Fruit fly (Drosophila melanogaster) whole organism, prepupa: ENCODE data around the gene psd.

Experiments
- Blimp-1 ChIP-seq: fragments of 200-800 bp; sonication (Bioruptor generic); optimal IDR thresholded peaks from 3 replicates; lab custom pipeline; 2017; ENCODE audit warnings: missing biosample characterization, missing genetic modification characterization, mild to moderate bottlenecking, moderate library complexity, missing genetic modification reagents
- CG10669 ChIP-seq: fragments of 200-800 bp; sonication (Bioruptor generic); optimal IDR thresholded peaks from 3 replicates; lab custom pipeline; 2018; ENCODE audit warnings: missing biosample characterization, mild to moderate bottlenecking, missing genetic modification characterization, moderate library complexity
- CG11902 ChIP-seq: fragments of 200-800 bp; sonication (Bioruptor generic); optimal IDR thresholded peaks from 3 replicates; lab custom pipeline; 2016; ENCODE audit warnings: missing biosample characterization, missing genetic modification characterization
- CG15336 ChIP-seq: fragments of 200-800 bp; sonication (Bioruptor generic); IDR thresholded peaks from 2 replicates; pipeline ENCODE4 v1.3.6; 2022; ENCODE audit warnings: missing biosample characterization, missing genetic modification characterization
- CG1621 ChIP-seq: fragments of 200-800 bp; sonication (Bioruptor generic); optimal IDR thresholded peaks from 3 replicates; lab custom pipeline; 2018; ENCODE audit warnings: missing biosample characterization, mild to moderate bottlenecking, missing genetic modification characterization
- CG16779 ChIP-seq: fragments of 200-800 bp; sonication (Bioruptor generic); optimal IDR thresholded peaks from 3 replicates; lab custom pipeline; 2017; ENCODE audit warnings: missing biosample characterization, mild to moderate bottlenecking, missing genetic modification characterization
- CG31627 ChIP-seq: fragments of 200-800 bp; sonication (Bioruptor generic); optimal IDR thresholded peaks from 3 replicates; lab custom pipeline; 2016; ENCODE audit warnings: missing biosample characterization, missing genetic modification characterization
- CG32006 ChIP-seq: fragments of 200-800 bp; sonication (Bioruptor generic); optimal IDR thresholded peaks from 3 replicates; lab custom pipeline; 2017; ENCODE audit warnings: missing biosample characterization, mild to moderate bottlenecking, missing genetic modification characterization
- CG34406 ChIP-seq: fragments of 200-800 bp; sonication (Bioruptor generic); optimal IDR thresholded peaks from 3 replicates; lab custom pipeline; 2016; ENCODE audit warnings: missing biosample characterization, missing genetic modification characterization
- CG3919 ChIP-seq: fragments of 200-800 bp; sonication (Bioruptor generic); optimal IDR thresholded peaks from 3 replicates; lab custom pipeline; 2016; ENCODE audit warnings: missing biosample characterization, missing genetic modification characterization
- CG6163 ChIP-seq: fragments of 200-800 bp; sonication (Bioruptor generic); IDR thresholded peaks from 3 replicates; pipeline ENCODE4 v1.3.6; 2022; ENCODE audit warnings: missing biosample characterization, missing genetic modification characterization
- CG6276 ChIP-seq: fragments of 200-800 bp; sonication (Bioruptor generic); optimal IDR thresholded peaks from 2 replicates; lab custom pipeline; 2017; ENCODE audit warnings: missing biosample characterization, mild to moderate bottlenecking, missing genetic modification characterization
- CG6808 ChIP-seq: fragments of 200-800 bp; sonication (Bioruptor generic); optimal IDR thresholded peaks from 3 replicates; lab custom pipeline; 2017; ENCODE audit warnings: missing biosample characterization, missing genetic modification characterization, mild to moderate bottlenecking, moderate library complexity, missing genetic modification reagents
- CG7368 ChIP-seq: fragments of 200-800 bp; sonication (Bioruptor generic); optimal IDR thresholded peaks from 3 replicates; lab custom pipeline; 2016; ENCODE audit warnings: missing biosample characterization, missing genetic modification characterization
- CG8119 ChIP-seq: fragments of 200-800 bp; sonication (Bioruptor generic); IDR thresholded peaks from 3 replicates; pipeline ENCODE4 v1.3.6; 2022; ENCODE audit warnings: missing biosample characterization, missing genetic modification characterization
- CG8319 ChIP-seq: fragments of 200-800 bp; sonication (Bioruptor generic); optimal IDR thresholded peaks from 3 replicates; lab custom pipeline; 2016; ENCODE audit warnings: missing biosample characterization, missing genetic modification characterization
- CG8632 ChIP-seq: fragments of 200-800 bp; sonication (Bioruptor generic); optimal IDR thresholded peaks from 3 replicates; lab custom pipeline; 2016; ENCODE audit warnings: missing biosample characterization, missing genetic modification characterization
- Eip75B ChIP-seq: fragments of 200-800 bp; sonication (Bioruptor generic); optimal IDR thresholded peaks from 3 replicates; lab custom pipeline; 2016; ENCODE audit warnings: missing biosample characterization, missing genetic modification characterization
- Eip78C ChIP-seq: fragments of 200-800 bp; sonication (Bioruptor generic); peaks from one replicate; lab custom pipeline; 2016; ENCODE audit warnings: missing biosample characterization, missing genetic modification characterization
- Eip93F ChIP-seq: fragments of 200-800 bp; sonication (Bioruptor generic); optimal IDR thresholded peaks from 2 replicates; lab custom pipeline; 2016; ENCODE audit warnings: missing biosample characterization, mild to moderate bottlenecking, missing genetic modification characterization
- Ets96B ChIP-seq: fragments of 200-800 bp; optimal IDR thresholded peaks from 2 replicates; lab custom pipeline; 2019; ENCODE audit warnings: missing biosample characterization, mild to moderate bottlenecking, missing genetic modification characterization, moderate library complexity
- Gug ChIP-seq: fragments of 200-800 bp; sonication (Bioruptor generic); IDR thresholded peaks from 2 replicates; pipeline ENCODE4 v1.3.6; 2022; ENCODE audit warnings: missing biosample characterization, missing genetic modification characterization
- Hr39 ChIP-seq: fragments of 200-800 bp; sonication (Bioruptor generic); optimal IDR thresholded peaks from 2 replicates; lab custom pipeline; 2016; ENCODE audit warnings: missing biosample characterization, missing genetic modification characterization
- Hr4 ChIP-seq: fragments of 200-800 bp; sonication (Bioruptor generic); optimal IDR thresholded peaks from 3 replicates; lab custom pipeline; 2016; ENCODE audit warnings: missing biosample characterization, missing genetic modification characterization
- Met ChIP-seq: fragments of 200-800 bp; sonication (Bioruptor generic); optimal IDR thresholded peaks from 3 replicates; lab custom pipeline; 2016; ENCODE audit warnings: missing biosample characterization, missing genetic modification characterization
- OdsH ChIP-seq: fragments of 200-800 bp; sonication (Bioruptor generic); optimal IDR thresholded peaks from 3 replicates; lab custom pipeline; 2016; ENCODE audit warnings: missing biosample characterization, missing genetic modification characterization
- Smox ChIP-seq: fragments of 200-800 bp; sonication (Bioruptor generic); optimal IDR thresholded peaks from 3 replicates; lab custom pipeline; 2016; ENCODE audit warnings: missing biosample characterization, missing genetic modification characterization
- Sox102F ChIP-seq: fragments of 200-800 bp; sonication (Bioruptor generic); optimal IDR thresholded peaks from 2 replicates; lab custom pipeline; 2016; ENCODE audit warnings: missing biosample characterization, mild to moderate bottlenecking, missing genetic modification characterization
- cyc ChIP-seq: fragments of 200-800 bp; sonication (Bioruptor generic); optimal IDR thresholded peaks from 3 replicates; lab custom pipeline; 2016; ENCODE audit warnings: missing biosample characterization, missing genetic modification characterization
- dsx ChIP-seq: fragments of 200-800 bp; optimal IDR thresholded peaks from 3 replicates; lab custom pipeline; 2019; ENCODE audit warnings: missing biosample characterization, mild to moderate bottlenecking, missing genetic modification characterization, moderate library complexity; ENCODE audit not compliant: poor library complexity, severe bottlenecking
- eg ChIP-seq: fragments of 200-800 bp; sonication (Bioruptor generic); IDR thresholded peaks from 3 replicates; pipeline ENCODE4 v1.3.6; 2022; ENCODE audit warnings: missing biosample characterization, missing genetic modification characterization
- esn ChIP-seq: fragments of 200-800 bp; sonication (Bioruptor generic); optimal IDR thresholded peaks from 2 replicates; lab custom pipeline; 2016; ENCODE audit warnings: missing biosample characterization, mild to moderate bottlenecking, missing genetic modification characterization, moderate library complexity
- fd59A ChIP-seq: fragments of 200-800 bp; sonication (Bioruptor generic); optimal IDR thresholded peaks from 2 replicates; lab custom pipeline; 2017; ENCODE audit warnings: missing biosample characterization, mild to moderate bottlenecking, missing genetic modification characterization, missing genetic modification reagents
- fd85E ChIP-seq: fragments of 200-800 bp; sonication (Bioruptor generic); optimal IDR thresholded peaks from 3 replicates; lab custom pipeline; 2016; ENCODE audit warnings: missing biosample characterization, missing genetic modification characterization
- fkh ChIP-seq: fragments of 200-800 bp; sonication (Bioruptor generic); optimal IDR thresholded peaks from 3 replicates; lab custom pipeline; 2017; ENCODE audit warnings: missing biosample characterization, mild to moderate bottlenecking, missing genetic modification characterization, moderate library complexity
- lz ChIP-seq: fragments of 200-800 bp; sonication (Bioruptor generic); optimal IDR thresholded peaks from 3 replicates; lab custom pipeline; 2016; ENCODE audit warnings: missing biosample characterization, missing genetic modification characterization
- net ChIP-seq: fragments of 200-800 bp; sonication (Bioruptor generic); optimal IDR thresholded peaks from 3 replicates; lab custom pipeline; 2016; ENCODE audit warnings: missing biosample characterization, missing genetic modification characterization
- pdm3 ChIP-seq: fragments of 200-800 bp; sonication (Bioruptor generic); optimal IDR thresholded peaks from 3 replicates; lab custom pipeline; 2016; ENCODE audit warnings: missing biosample characterization, missing genetic modification characterization
- salr ChIP-seq, 2 experiments: fragments of 200-800 bp; sonication (Bioruptor generic); optimal IDR thresholded peaks; 3 replicates each; lab custom pipeline; 2016 to 2018; ENCODE audit warnings: missing biosample characterization in 2 of 2, missing genetic modification characterization in 2 of 2, mild to moderate bottlenecking in 1 of 2
- spab ChIP-seq: fragments of 200-800 bp; sonication (Bioruptor generic); optimal IDR thresholded peaks from 2 replicates; lab custom pipeline; 2017; ENCODE audit warnings: missing biosample characterization, mild to moderate bottlenecking, missing genetic modification characterization, missing genetic modification reagents
- ss ChIP-seq, 2 experiments: fragments of 200-800 bp; sonication (Bioruptor generic); optimal IDR thresholded peaks; 2 replicates in 1 of 2; 3 replicates in 1 of 2; lab custom pipeline; 2017 to 2018; ENCODE audit warnings: mild to moderate bottlenecking in 2 of 2, missing biosample characterization in 2 of 2, missing genetic modification characterization in 2 of 2, moderate library complexity in 1 of 2
- svp ChIP-seq: fragments of 200-800 bp; sonication (Bioruptor generic); peaks from one replicate; lab custom pipeline; 2016; ENCODE audit warnings: missing biosample characterization, missing genetic modification characterization
- vri ChIP-seq: fragments of 200-800 bp; sonication (Bioruptor generic); optimal IDR thresholded peaks from 3 replicates; lab custom pipeline; 2016; ENCODE audit warnings: missing biosample characterization, mild to moderate bottlenecking, missing genetic modification characterization

Gene psd

dm6 chr2L:5979957-5980861 lies 15.5 kb upstream of the psd start (continued):
- TF ChIP-seq Eip93F (GFP tag; lab: Kevin White, UChicago) (no peak), net (peak; percentile 55), pdm3 (no peak), CG6276 (GFP tag; lab: Kevin White, UChicago) (peak; percentile 29), Hr4 (GFP tag; lab: Kevin White, UChicago) (no peak), spab (GFP tag; lab: Kevin White, UChicago) (no peak), OdsH (GFP tag; lab: Kevin White, UChicago) (no peak), Smox (GFP tag; lab: Kevin White, UChicago) (peak; percentile 6), CG1621 (peak; percentile 45), CG8632 (peak; percentile 31)

dm6 chr2L:5979055-5979399 lies 14.3 kb upstream of the psd start:
- TF ChIP-seq Blimp-1 (GFP tag; lab: Kevin White, UChicago): peak; percentile 8
- TF ChIP-seq CG3919: no peak
- peak; percentile 76 for TF ChIP-seq svp (GFP tag; lab: Kevin White, UChicago)
- TF ChIP-seq CG32006 (GFP tag; lab: Kevin White, UChicago): peak; percentile 6
- TF ChIP-seq lz (GFP tag; lab: Kevin White, UChicago): no peak
- TF ChIP-seq Eip78C (GFP tag; lab: Kevin White, UChicago): peak; percentile 47
- peak in 1 of 2 experiments; percentile 1 for TF ChIP-seq salr (GFP tag; optimal IDR thresholded peaks at IDR 0.05; lab: Kevin White, UChicago)

- no peak for TF ChIP-seq CG6276 (GFP tag; lab: Kevin White, UChicago)
- peak; percentile 44 for TF ChIP-seq Met (GFP tag; lab: Kevin White, UChicago)
- no peak for TF ChIP-seq CG10669 (GFP tag; lab: Kevin White, UChicago)
- TF ChIP-seq svp (GFP tag; lab: Kevin White, UChicago): peak; percentile 95
- TF ChIP-seq Sox102F (GFP tag; lab: Kevin White, UChicago): peak; percentile 19
- peak; percentile 64 for TF ChIP-seq Eip93F (GFP tag; lab: Kevin White, UChicago)
- TF ChIP-seq Ets96B (tag; lab: Kevin White, UChicago): no peak
- no peak for TF ChIP-seq fkh
- TF ChIP-seq vri (GFP tag; lab: Kevin White, UChicago): peak; percentile 27
- TF ChIP-seq fd59A (GFP tag; lab: Kevin White, UChicago): no peak
- TF ChIP-seq CG16779: no peak
- TF ChIP-seq salr (GFP tag; optimal IDR thresholded peaks at IDR 0.05; lab: Kevin White, UChicago): no peak
- peak; percentile 2 for TF ChIP-seq Eip78C (GFP tag; lab: Kevin White, UChicago)
- TF ChIP-seq esn (GFP tag; lab: Kevin White, UChicago): peak; percentile 18
- TF ChIP-seq CG6163 (GFP tag; lab: Robert Waterston, UW): no peak
- no peak for TF ChIP-seq dsx (GFP tag; lab: Kevin White, UChicago)
- TF ChIP-seq CG3919: peak; percentile 61
- no peak for TF ChIP-seq lz (GFP tag; lab: Kevin White, UChicago)
- no peak for TF ChIP-seq CG11902 (GFP tag; lab: Kevin White, UChicago)
- no peak for TF ChIP-seq Hr4 (GFP tag; lab: Kevin White, UChicago)
- peak; percentile 13 for TF ChIP-seq CG6808 (GFP tag; lab: Kevin White, UChicago)
- TF ChIP-seq CG7368: peak; percentile 39
- no peak for TF ChIP-seq CG8319 (GFP tag; lab: Kevin White, UChicago)
- peak; percentile 4 for TF ChIP-seq net
- no peak for TF ChIP-seq Eip75B
- no peak for TF ChIP-seq CG15336 (GFP tag; lab: Robert Waterston, UW)
- no peak for TF ChIP-seq Gug (GFP tag; lab: Robert Waterston, UW)
- TF ChIP-seq Hr39 (GFP tag; lab: Kevin White, UChicago): no peak
- no peak for TF ChIP-seq CG34406 (GFP tag; lab: Kevin White, UChicago)
- no peak for TF ChIP-seq eg
- TF ChIP-seq fd85E (GFP tag; lab: Kevin White, UChicago): no peak
- TF ChIP-seq cyc (GFP tag; lab: Kevin White, UChicago): no peak
- TF ChIP-seq CG32006 (GFP tag; lab: Kevin White, UChicago): no peak
- no peak for TF ChIP-seq Blimp-1 (GFP tag; lab: Kevin White, UChicago)
- TF ChIP-seq ss (GFP tag; optimal IDR thresholded peaks at IDR 0.05; lab: Kevin White, UChicago): peak in 1 of 2 experiments; percentile 55
- TF ChIP-seq CG31627 (GFP tag; lab: Kevin White, UChicago): no peak
- TF ChIP-seq CG8119 (GFP tag; lab: Robert Waterston, UW): no peak
Measured at dm6 chr2L:5978333-5979054, 13.7 kb upstream of the psd start.
